Fruit fly (Drosophila melanogaster) whole organism, wandering third instar larva: ENCODE data around the gene CG5376.

ENCODE experiments used
- GATAd ChIP-seq: sonication (Bioruptor generic); optimal IDR thresholded peaks from 2 replicates; lab custom pipeline; 2016; ENCODE audit warnings: missing biosample characterization, missing genetic modification characterization
- h ChIP-seq: fragments of 200-800 bp; sonication (Bioruptor generic); optimal IDR thresholded peaks from 3 replicates; lab custom pipeline; 2016; ENCODE audit warnings: missing biosample characterization, mild to moderate bottlenecking, missing genetic modification characterization

dm6 chr3R:22447195-22447873 lies 41.4 kb downstream of the CG5376 start, which contains the start of gene CG34288:
- TF ChIP-seq GATAd: no peak
- peak; percentile 76 for TF ChIP-seq h (GFP tag; lab: Kevin White, UChicago)
